Fruit fly (Drosophila melanogaster): ENCODE results near the gene CG14551.

- no peak for TF ChIP-seq CG5204 (GFP tag; optimal IDR thresholded peaks at IDR 0.05)
- no peak for TF ChIP-seq kay (GFP tag; ENCODE audit: borderline replicate concordance)
- TF ChIP-seq CG7101 (tag; optimal IDR thresholded peaks at IDR 0.05) = no peak
- TF ChIP-seq cic (GFP tag; optimal IDR thresholded peaks at IDR 0.05) = no peak
- no peak for TF ChIP-seq CG1620 (GFP tag; optimal IDR thresholded peaks at IDR 0.05)
- no peak for TF ChIP-seq CG12768 (GFP tag; optimal IDR thresholded peaks at IDR 0.05)
- no peak for TF ChIP-seq CG11617 (GFP tag; optimal IDR thresholded peaks at IDR 0.05)
- TF ChIP-seq ovo (GFP tag; optimal IDR thresholded peaks at IDR 0.05) = no peak
- no peak for TF ChIP-seq Mnt (GFP tag; optimal IDR thresholded peaks at IDR 0.05)
- no peak for TF ChIP-seq Hr96 (GFP tag; optimal IDR thresholded peaks at IDR 0.05)
- TF ChIP-seq toe (GFP tag; optimal IDR thresholded peaks at IDR 0.05) = no peak
- no peak for TF ChIP-seq cnc (optimal IDR thresholded peaks at IDR 0.05)
- TF ChIP-seq bab1 (GFP tag; optimal IDR thresholded peaks at IDR 0.05) = no peak
- no peak for TF ChIP-seq CG7045 (GFP tag; optimal IDR thresholded peaks at IDR 0.05)
Measured at dm6 chr3R:26026631-26027274, 36.1 kb downstream of the CG14551 start.

All from whole organism, adult.